Worm (Caenorhabditis elegans): ENCODE measurements around the gene F59B2.9.
A peak's percentile ranks its signal among the peaks of the same experiment; 100 is the strongest.

Gene F59B2.9

DNA sequence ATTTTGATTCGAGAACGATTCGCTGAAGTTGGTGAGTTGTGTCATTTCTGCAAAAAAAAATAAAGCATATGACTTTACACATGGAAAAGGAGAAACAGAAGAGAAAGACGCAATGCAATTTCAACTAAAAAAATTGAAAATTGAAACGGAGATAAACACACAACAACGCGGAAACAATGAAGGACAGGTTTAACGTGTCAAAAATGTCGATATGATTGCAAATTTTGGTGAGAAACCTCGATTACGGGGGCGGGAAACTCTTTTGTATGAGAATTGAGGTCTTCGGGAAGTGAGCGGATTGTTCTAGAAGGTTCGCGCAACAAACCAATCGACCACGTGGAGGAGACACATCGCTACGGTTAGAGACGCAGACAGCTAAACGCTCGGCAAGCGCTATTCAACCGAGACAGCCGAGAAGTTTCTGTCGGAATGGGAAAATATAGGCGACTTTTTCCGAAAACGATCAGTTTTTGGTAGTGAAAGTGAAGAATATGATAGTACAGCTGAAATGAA lies 41.6 kb upstream of the F59B2.9 start, which contains the start of gene R107.5 (continued):
- peak; percentile 70; the same call in 1 of the 2 replicates for TF ChIP-seq lin-26 (GFP tag; IDR thresholded peaks at IDR 0.05)
- peak; percentile 95 for TF ChIP-seq ceh-27 (GFP tag; optimal IDR thresholded peaks at IDR 0.05)
- TF ChIP-seq ekl-4 (GFP tag; IDR thresholded peaks at IDR 0.05): peak; percentile 98
- TF ChIP-seq snpc-1.3 (tag; optimal IDR thresholded peaks at IDR 0.05; ENCODE audit: insufficient read depth): no peak
- TF ChIP-seq hmg-20 (GFP tag; IDR thresholded peaks at IDR 0.05): no peak
- TF ChIP-seq unc-130 (GFP tag; optimal IDR thresholded peaks at IDR 0.05): no peak
- no peak for TF ChIP-seq him-1 (tag; optimal IDR thresholded peaks at IDR 0.05)
- peak; percentile 96 for TF ChIP-seq K12H6.12 (tag; optimal IDR thresholded peaks at IDR 0.05)
- TF ChIP-seq lin-54 (GFP tag; optimal IDR thresholded peaks at IDR 0.05): peak; percentile 86
- no peak for TF ChIP-seq mxl-1 (tag; optimal IDR thresholded peaks at IDR 0.05)
- TF ChIP-seq F57C9.4 (tag; optimal IDR thresholded peaks at IDR 0.05): peak; percentile 86
- peak; percentile 87 for TF ChIP-seq cebp-2 (GFP tag; IDR thresholded peaks at IDR 0.05)
- peak; percentile 31 for TF ChIP-seq nhr-80 (tag; optimal IDR thresholded peaks at IDR 0.05)
- no peak for TF ChIP-seq xnd-1 (tag; optimal IDR thresholded peaks at IDR 0.05)
- TF ChIP-seq akir-1 (GFP tag; optimal IDR thresholded peaks at IDR 0.05): peak; percentile 71
- peak; percentile 96 for TF ChIP-seq K11D2.4 (GFP tag; IDR thresholded peaks at IDR 0.05)
- peak; percentile 91 for TF ChIP-seq dox-1 (GFP tag; IDR thresholded peaks at IDR 0.05)
- peak; percentile 94 for TF ChIP-seq zim-3 (tag; optimal IDR thresholded peaks at IDR 0.05)
- no peak for TF ChIP-seq nhr-179 (tag; optimal IDR thresholded peaks at IDR 0.05)
- TF ChIP-seq mcd-1 (GFP tag; IDR thresholded peaks at IDR 0.05): peak; percentile 89
- peak; percentile 97 for TF ChIP-seq sea-2 (GFP tag; IDR thresholded peaks at IDR 0.05)
- peak; percentile 94 for TF ChIP-seq tlf-1 (GFP tag; optimal IDR thresholded peaks at IDR 0.05)
- peak; percentile 34 for TF ChIP-seq tbx-9 (tag; optimal IDR thresholded peaks at IDR 0.05; ENCODE audit: borderline replicate concordance)
- peak; percentile 88 for TF ChIP-seq Y95B8A.8 (GFP tag; IDR thresholded peaks at IDR 0.05)
- no peak for TF ChIP-seq F37B4.10 (GFP tag; IDR thresholded peaks at IDR 0.05)
- TF ChIP-seq rec-8 (tag; optimal IDR thresholded peaks at IDR 0.05): no peak
- TF ChIP-seq athp-1 (tag; optimal IDR thresholded peaks at IDR 0.05): peak; percentile 90
- no peak for TF ChIP-seq aptf-2 (GFP tag; conservative IDR thresholded peaks at IDR 0.05)
- TF ChIP-seq dpff-1 (tag; optimal IDR thresholded peaks at IDR 0.05): peak; percentile 95
- TF ChIP-seq bed-1 (GFP tag; IDR thresholded peaks at IDR 0.05): 0 out of 2 replicates have a peak, but pooled peaks have one; percentile 59
- peak; percentile 65; the same call in 1 of the 2 replicates for TF ChIP-seq bed-2 (GFP tag; IDR thresholded peaks at IDR 0.05)
- TF ChIP-seq ets-4 (GFP tag; optimal IDR thresholded peaks at IDR 0.05): peak; percentile 55
- peak; percentile 99 for TF ChIP-seq chd-7 (tag; optimal IDR thresholded peaks at IDR 0.05)

DNA sequence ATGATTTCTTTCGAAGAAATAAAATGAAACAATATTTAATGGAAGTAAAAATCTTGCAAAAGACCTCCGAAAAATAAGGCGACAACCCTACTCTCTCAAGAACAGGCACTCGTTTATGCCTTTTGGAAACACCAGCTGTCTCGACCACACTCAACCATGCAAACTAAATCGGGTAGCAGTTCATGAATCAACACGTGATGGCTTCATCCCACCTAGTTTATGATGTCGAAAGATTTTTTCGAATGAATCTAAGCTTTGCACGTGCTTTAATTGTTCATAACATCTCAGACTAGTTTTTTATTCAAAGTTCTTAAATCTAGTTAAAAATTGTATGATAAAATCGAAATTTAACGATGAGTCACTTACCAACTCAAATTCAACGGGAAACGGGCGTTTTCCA lies 41.1 kb upstream of the F59B2.9 start:
- peak; percentile 87 for TF ChIP-seq ama-1 (optimal IDR thresholded peaks at IDR 0.05)
- TF ChIP-seq ama-1 (GFP tag; optimal IDR thresholded peaks at IDR 0.05): no peak
- no peak for TF ChIP-seq pha-4 (tag; optimal IDR thresholded peaks at IDR 0.05)
- no peak for TF ChIP-seq pbrm-1 (GFP tag; IDR thresholded peaks at IDR 0.05)
- no peak for TF ChIP-seq F22D6.2 (tag; optimal IDR thresholded peaks at IDR 0.05)
- TF ChIP-seq tbp1 (GFP tag; optimal IDR thresholded peaks at IDR 0.05): peak; percentile 11
- no peak for TF ChIP-seq C06A6.2 (GFP tag; conservative IDR thresholded peaks at IDR 0.05)
- no peak for TF ChIP-seq athp-1 (tag; optimal IDR thresholded peaks at IDR 0.05)
- TF ChIP-seq lin-26 (GFP tag; IDR thresholded peaks at IDR 0.05): peak; percentile 19; the same call in 1 of the 2 replicates

Measured in whole organism, young adult.